Fruit fly (Drosophila melanogaster) Kc167 (cell line): ENCODE results near the gene CG5592.

Experiments used
- insv ChIP-seq: fragments of >200 bp; optimal IDR thresholded peaks from 3 replicates; lab custom pipeline; 2018; ENCODE audit warnings: missing external identifiers
- ttk ChIP-seq: sonication (Bioruptor generic); optimal IDR thresholded peaks from 2 replicates; lab custom pipeline; 2017; ENCODE audit warnings: missing external identifiers

DNA sequence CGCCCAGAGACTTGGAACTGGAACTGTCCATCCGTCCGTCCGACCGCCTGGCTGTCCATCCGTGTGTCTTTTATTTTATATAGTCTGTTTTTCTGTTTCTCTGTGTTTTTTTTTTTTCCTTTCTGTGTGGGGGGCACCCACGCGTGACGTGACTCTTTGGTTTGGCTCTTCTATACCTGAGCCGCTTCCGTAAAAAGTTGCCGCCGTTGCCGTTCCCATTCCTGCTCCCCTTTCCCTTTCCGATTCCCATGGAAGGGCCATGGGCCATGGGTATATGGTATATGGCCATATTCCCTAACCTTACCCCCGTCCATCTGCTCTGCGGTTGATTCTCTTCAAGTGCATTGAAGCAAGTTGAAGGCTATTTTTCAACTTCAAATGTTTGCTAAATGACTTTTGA, 48.5 kb upstream of the CG5592 start:
- TF ChIP-seq insv (no peak), ttk (no peak)
